Fruit fly (Drosophila melanogaster) whole organism, larva: Measurements from ENCODE around the gene CG43816.

Experiments used
- noc ChIP-seq: fragments of 200-800 bp; sonication (Bioruptor generic); optimal IDR thresholded peaks from 3 replicates; lab custom pipeline; 2019; ENCODE audit warnings: missing biosample characterization, mild to moderate bottlenecking, missing genetic modification characterization, moderate library complexity

The CG43816 gene

DNA sequence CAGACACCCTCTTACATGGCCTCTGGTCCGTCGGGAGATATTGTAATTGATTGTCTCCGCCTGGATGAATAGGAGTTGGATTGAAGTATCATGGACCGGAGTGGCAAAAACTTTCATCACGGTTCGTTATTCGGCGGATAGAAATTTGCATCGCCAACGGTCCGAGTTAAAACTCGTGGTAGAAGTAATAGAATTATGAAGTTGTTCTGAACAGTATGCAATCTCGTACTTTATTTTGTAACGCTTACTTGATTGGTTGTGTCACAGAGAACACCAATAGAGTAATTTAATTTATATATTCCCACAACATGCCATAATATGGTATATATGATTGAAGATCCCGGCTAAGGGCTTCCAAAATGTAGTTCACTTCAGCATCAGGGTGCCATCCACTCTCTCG lies at the start of gene CG43816, which contains the start of gene CG13245:
TSS of gene CG43816 (plus strand) at position 301 of the 400 bp plus-strand sequence.
TSS of gene CG13245 (plus strand) at position 301 of the 400 bp plus-strand sequence.
- no peak for TF ChIP-seq noc (tag; lab: Kevin White, UChicago)

DNA sequence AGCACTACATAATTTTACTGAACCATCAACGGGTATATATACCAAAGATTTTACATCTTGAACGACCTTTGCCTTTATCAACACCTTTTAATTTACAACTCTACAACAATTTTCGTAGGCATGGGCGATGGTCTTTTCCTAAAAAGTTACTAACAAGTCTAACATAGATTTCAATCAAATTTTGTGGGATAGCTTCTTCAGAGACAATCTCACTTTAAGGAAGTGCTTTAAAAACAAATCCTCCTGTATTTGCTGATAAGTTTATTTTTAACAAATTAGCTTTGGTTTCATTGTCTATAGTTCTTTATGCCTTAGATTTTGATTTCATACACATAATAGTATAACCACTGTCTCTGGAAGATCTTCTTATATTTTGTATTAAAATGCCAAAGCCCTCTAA lies 46.6 kb upstream of the CG43816 start, which contains the start of gene CG18063:
TSS of gene CG18063 (plus strand) at position 301 of the 400 bp plus-strand sequence.
- TF ChIP-seq noc (tag; lab: Kevin White, UChicago) = no peak

DNA sequence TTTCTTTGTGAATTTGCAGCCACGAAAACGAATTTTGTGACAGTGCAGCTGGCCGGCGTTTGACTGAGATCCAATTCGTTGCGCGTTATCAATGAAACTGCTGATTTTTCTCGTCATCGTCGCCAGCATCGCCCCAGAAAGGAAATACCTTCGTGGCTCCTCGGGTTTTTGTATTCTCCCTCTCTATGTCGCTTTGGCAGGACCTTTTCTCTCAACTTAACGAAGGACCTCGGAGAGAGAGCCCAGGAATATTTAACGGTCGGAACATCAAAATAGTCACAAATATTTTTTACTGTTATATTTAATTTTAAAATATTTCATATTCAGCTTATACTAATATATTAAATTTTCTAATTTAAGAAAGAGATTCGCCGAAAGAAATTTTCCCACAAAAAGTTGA lies 41.8 kb upstream of the CG43816 start, which contains the start of gene beat-Ib:
TSS of gene beat-Ib (minus strand) at position 101 of the 400 bp plus-strand sequence.
- TF ChIP-seq noc (tag; lab: Kevin White, UChicago) = no peak

DNA sequence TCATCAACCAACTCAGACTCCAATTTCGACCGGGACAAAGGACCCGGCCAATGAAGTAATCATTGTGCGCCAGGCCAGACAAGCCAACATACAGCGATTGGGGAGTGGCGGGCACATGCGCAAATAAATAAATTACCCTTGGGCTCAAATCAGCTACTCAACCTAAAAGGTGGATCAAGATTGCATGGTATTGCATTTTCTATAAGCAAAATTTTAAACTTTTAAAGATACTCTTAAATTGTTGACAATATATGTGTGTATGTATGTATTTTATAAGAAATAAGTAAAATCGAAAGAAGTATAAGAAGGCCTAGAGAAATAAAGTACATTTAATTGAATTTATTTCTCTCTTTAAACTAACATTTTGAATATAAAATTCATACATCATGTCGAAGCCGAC lies 24.9 kb upstream of the CG43816 start, which contains the start of gene CG10839:
TSS of gene CG10839 (plus strand) at position 301 of the 400 bp plus-strand sequence.
- no peak for TF ChIP-seq noc (tag; lab: Kevin White, UChicago)

DNA sequence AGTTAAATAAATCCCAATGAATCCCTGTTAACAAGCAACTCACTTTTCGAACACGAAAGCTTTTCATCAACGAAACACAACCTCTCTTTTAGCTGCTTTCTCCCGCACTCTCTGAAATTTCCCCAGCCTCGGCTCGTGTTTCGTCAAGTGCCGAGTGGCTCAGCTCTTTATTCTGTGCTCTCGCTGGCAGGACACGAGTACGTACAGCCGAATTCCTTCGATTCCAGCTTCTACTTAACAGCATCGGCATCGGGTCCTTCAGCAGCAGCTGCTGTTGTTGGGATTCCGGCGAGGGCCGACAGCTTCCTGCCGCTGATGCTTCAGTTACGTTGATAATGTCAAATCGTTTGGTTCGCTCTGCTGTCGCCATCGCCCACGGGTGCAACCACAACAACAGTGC lies 3.9 kb upstream of the CG43816 start, which contains the start of gene beat-Ic:
TSS of gene beat-Ic (plus strand) at position 93 of the 400 bp plus-strand sequence.
- no peak for TF ChIP-seq noc (tag; lab: Kevin White, UChicago)

DNA sequence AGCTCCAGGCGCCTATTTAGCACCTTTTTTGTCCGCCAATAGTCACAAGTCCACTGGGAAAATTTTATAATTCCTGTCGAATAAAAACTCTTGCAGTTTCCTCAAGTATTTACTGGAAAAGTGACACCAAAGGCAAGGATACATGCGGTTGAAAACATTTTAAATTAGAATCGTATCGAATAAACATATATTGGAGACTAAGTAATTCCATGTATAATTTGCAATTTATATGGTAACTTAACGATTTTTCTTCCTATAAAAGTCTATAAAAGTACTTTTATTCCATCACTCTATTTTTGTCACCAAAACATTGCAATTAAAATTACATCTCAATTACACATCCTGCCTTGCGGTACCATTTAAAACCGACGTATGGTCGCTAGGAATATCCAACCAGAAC lies 584 bp upstream of the CG43816 start, which contains the start of gene CG34167:
TSS of gene CG34167 (minus strand) at position 101 of the 400 bp plus-strand sequence.
- TF ChIP-seq noc (tag; lab: Kevin White, UChicago) = no peak

DNA sequence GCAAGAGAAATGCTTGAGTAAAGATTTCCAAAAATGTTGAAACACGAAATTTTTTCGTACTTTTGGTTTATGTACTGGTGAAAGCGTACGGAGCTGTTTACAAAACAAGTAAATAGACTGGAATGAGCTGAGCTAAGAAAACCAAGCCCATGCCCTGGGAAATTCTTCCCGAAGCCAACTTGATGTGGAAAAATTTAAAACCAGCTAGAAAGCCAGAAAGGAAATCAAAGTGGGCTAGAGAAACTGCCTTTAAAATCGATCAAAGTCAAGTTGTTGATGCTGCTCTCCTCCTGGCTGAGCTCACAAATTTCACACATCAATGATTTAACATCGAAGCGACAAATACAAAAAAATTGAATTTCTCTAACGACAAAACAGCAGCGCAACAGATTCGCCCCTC lies 2.1 kb downstream of the CG43816 start, which contains the start of gene CG31820:
TSS of gene CG31820 (minus strand) at position 101 of the 400 bp plus-strand sequence.
- no peak for TF ChIP-seq noc (tag; lab: Kevin White, UChicago)

DNA sequence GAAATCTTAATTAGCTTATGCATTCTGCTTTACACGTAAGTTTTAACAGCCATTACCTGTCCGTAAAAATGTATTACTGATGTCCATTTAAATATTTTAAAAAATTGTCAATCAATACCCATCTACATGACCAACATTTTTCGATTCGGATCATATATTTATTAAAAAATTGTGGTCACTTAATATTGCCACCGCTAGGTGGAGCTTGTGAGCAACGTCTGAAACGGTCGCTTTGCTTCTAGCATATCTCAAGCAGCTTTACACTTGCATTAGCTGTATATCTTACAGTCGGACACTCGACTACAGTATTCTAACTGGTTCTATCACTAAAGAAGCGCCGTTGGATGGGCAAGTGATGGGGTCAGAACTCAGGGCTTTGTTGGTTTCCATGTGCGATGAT lies 22.6 kb downstream of the CG43816 start:
- TF ChIP-seq noc (tag; lab: Kevin White, UChicago) = no peak

DNA sequence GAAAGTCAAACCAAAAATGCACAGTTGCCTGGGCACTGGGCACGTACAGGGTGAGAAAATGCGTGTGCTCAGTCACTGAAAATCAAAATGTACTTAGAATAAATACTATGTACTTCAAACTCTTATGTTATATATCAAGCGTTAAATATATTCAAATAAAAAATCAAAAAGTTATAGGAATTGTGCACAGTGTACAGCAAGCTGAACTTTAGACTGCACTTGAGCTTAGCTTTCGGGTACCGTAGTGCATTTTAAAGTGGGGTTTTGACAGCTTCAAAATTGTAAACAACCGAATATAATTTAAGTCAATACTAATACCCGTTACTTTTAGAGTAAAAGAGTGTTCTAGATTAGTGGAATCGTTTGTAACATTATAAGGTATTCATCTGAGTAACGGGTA lies 36.1 kb downstream of the CG43816 start:
- TF ChIP-seq noc (tag; lab: Kevin White, UChicago) = no peak

DNA sequence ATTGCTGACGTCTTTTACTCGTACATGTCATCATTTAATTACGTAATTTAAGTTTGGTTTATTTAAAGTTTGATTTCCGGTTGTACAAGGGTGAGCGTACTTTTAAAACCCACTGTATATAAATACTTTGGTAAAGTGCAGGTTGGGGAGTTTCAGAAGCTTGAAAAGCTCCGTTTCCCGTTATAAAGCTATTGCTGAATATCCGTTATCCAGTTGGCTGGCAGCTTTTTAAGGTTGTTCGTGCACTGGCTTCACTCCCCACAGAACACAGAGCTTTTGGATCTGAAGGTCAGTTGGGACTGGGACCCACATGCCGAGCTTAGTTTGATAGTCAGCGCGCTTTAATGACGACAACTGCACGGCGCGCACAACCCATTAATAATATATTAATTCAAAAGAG lies 37.6 kb downstream of the CG43816 start, which contains the start of the genes BicC and CG45084:
TSS of gene BicC (plus strand) at position 321 of the 400 bp plus-strand sequence.
TSS of gene CG45084 (plus strand) at position 321 of the 400 bp plus-strand sequence.
- no peak for TF ChIP-seq noc (tag; lab: Kevin White, UChicago)

DNA sequence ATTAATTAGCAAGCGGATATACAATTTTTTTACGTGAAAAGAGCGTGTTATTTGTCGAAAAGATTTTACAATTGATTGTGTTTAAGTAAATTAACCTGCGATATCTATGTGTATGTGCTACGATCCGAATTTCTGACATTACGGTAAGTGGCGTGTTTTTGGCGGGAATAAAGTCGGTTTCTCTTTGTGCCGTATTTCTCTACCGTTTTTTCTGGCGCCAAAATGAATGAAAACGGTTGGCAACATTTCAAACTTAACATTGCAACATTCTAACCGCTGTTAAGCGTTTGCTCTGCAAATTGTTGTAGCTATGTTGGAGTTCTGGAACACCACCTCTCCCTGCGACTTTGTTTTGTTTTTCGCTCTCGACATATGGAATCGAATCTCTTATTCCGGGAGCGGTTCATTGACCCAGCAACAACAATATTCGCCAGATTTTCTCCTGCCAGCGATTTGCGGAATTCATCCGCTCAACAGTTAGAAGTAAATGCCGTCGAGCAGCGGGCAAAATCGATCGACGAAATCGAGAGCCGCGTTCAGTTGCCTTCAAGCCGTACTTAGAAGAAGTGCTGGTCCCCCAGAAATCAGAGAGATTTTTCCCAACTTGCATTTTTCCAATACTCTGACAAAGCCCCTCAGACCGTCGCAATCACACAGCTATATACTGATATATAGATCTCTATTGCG lies 38.4 kb downstream of the CG43816 start:
- TF ChIP-seq noc (tag; lab: Kevin White, UChicago) = no peak

DNA sequence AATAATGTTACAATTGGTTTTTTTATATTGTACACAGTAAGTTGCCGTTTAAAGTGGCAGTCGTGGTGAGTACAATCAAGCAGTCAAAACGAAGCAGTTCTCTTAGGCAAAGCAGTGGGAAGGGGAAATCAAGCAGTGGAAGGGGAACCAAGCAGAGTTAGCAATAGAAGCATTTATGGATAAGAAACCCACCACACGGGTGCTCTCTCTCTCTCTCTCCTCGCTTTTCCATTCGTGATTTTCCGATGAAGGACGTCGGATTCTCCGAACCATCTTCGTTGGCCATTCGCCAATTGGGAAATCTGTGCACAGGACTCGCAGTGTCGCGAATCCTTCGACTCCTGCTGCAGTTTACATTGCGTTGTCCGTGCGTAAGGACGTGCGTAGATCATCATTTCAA lies 45.5 kb downstream of the CG43816 start, which contains the start of gene beat-Ia:
TSS of gene beat-Ia (plus strand) at position 319 of the 400 bp plus-strand sequence.
- no peak for TF ChIP-seq noc (tag; lab: Kevin White, UChicago)
